Worm (Caenorhabditis elegans): ENCODE results near the gene ZC239.13.

Gene ZC239.13

ce11 chrII:3222686-3223085 is at the start of gene ZC239.13:
ZC239.13 (minus strand) TSS chrII:3222839.
- TF ChIP-seq ztf-11 (tag; optimal IDR thresholded peaks at IDR 0.05) (no peak), egl-5 (tag; optimal IDR thresholded peaks at IDR 0.05) (no peak), elt-2 (tag; optimal IDR thresholded peaks at IDR 0.05) (peak; percentile 39)

- no peak for TF ChIP-seq zag-1 (tag; optimal IDR thresholded peaks at IDR 0.05)
- no peak for TF ChIP-seq ceh-28 (tag; optimal IDR thresholded peaks at IDR 0.05)
- TF ChIP-seq egl-27 (tag; optimal IDR thresholded peaks at IDR 0.05), result no peak
- TF ChIP-seq egl-5 (tag; optimal IDR thresholded peaks at IDR 0.05), result no peak
- TF ChIP-seq unc-39 (tag; optimal IDR thresholded peaks at IDR 0.05), result no peak
- TF ChIP-seq mml-1 (tag; optimal IDR thresholded peaks at IDR 0.05), result no peak
- no peak for TF ChIP-seq fkh-2 (tag; optimal IDR thresholded peaks at IDR 0.05)
- no peak for TF ChIP-seq jun-1 (tag; optimal IDR thresholded peaks at IDR 0.05)
- no peak for TF ChIP-seq ztf-4 (tag; optimal IDR thresholded peaks at IDR 0.05)
- no peak for TF ChIP-seq nhr-25 (tag; optimal IDR thresholded peaks at IDR 0.05)
- no peak for TF ChIP-seq ceh-16 (tag; optimal IDR thresholded peaks at IDR 0.05)
- TF ChIP-seq lin-39 (tag; optimal IDR thresholded peaks at IDR 0.05), result no peak
- TF ChIP-seq nhr-237 (tag; optimal IDR thresholded peaks at IDR 0.05), result no peak
Measured at ce11 chrII:3270598-3270997, 48.0 kb upstream of the ZC239.13 start.

- no peak for TF ChIP-seq jun-1 (tag; optimal IDR thresholded peaks at IDR 0.05)
- peak; percentile 17 for TF ChIP-seq pha-4 (tag; optimal IDR thresholded peaks at IDR 0.05)
- TF ChIP-seq nfya-1 (tag; optimal IDR thresholded peaks at IDR 0.05; ENCODE audit: insufficient read depth), result peak; percentile 8
Measured at ce11 chrII:3267815-3268214, 45.2 kb upstream of the ZC239.13 start.

DNA sequence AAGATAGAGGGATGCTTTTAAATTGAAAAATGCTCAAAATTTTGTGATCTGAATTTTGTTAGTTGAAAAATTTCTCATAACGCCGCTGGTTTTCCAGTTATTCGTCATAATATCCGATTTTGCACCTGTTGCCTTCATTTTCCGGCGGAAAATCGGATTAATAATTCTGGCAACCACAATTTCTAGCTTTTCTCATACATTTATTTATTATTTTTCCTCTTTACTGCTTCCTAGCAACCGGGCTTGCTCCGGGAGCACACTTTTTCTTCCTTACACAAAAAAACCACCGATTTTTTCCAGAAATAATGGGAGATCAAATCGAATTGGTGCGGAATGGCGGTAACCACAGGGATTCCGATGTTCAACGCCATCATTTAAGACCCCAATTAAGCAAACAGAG is 44.7 kb upstream of the ZC239.13 start, which contains the start of gene F02E11.7:
TSS of gene F02E11.7 (plus strand) at position 301 of the 400 bp plus-strand sequence.
- TF ChIP-seq unc-39 (tag; optimal IDR thresholded peaks at IDR 0.05), result no peak
- TF ChIP-seq jun-1 (tag; optimal IDR thresholded peaks at IDR 0.05), result no peak
- no peak for TF ChIP-seq R02D3.7 (tag; optimal IDR thresholded peaks at IDR 0.05)

ce11 chrII:3264704-3265103 is 42.1 kb upstream of the ZC239.13 start:
- TF ChIP-seq mdl-1 (tag; optimal IDR thresholded peaks at IDR 0.05) (no peak), elt-2 (tag; optimal IDR thresholded peaks at IDR 0.05) (no peak), elt-3 (tag; optimal IDR thresholded peaks at IDR 0.05) (no peak), nhr-67 (tag; optimal IDR thresholded peaks at IDR 0.05) (no peak), nhr-28 (tag; optimal IDR thresholded peaks at IDR 0.05) (no peak), nhr-77 (tag; optimal IDR thresholded peaks at IDR 0.05) (no peak), ceh-82 (tag; optimal IDR thresholded peaks at IDR 0.05) (no peak), ztf-4 (tag; optimal IDR thresholded peaks at IDR 0.05) (no peak)

DNA sequence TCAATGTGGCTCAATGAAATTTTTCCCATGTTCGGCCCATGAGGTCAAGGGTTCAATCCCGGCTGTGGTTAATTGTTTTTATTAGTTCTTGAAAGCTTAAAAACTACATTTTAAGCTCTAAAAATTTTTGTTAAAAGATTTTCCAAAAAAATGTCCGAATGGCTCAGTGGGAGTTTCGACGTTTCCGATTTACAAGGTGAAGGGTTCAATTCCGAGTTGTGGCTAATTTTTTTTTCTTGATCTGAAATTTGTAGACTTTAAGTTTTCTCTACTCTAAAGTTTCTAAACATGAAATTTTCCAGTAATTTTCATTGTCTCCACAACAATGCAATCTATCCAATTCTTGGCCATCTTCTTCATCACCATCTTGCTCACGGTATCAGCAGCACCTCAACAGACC is 39.9 kb upstream of the ZC239.13 start, which contains the start of gene F02E11.2:
TSS of gene F02E11.2 (plus strand) at position 301 of the 400 bp plus-strand sequence.
- TF ChIP-seq mml-1 (tag; optimal IDR thresholded peaks at IDR 0.05) (no peak), nfya-1 (tag; optimal IDR thresholded peaks at IDR 0.05; ENCODE audit: insufficient read depth) (no peak), ztf-11 (tag; optimal IDR thresholded peaks at IDR 0.05) (no peak), pqm-1 (tag; optimal IDR thresholded peaks at IDR 0.05) (no peak), unc-62 (GFP tag; optimal IDR thresholded peaks at IDR 0.05) (no peak), fkh-10 (GFP tag; optimal IDR thresholded peaks at IDR 0.05) (no peak), hmg-11 (tag; optimal IDR thresholded peaks at IDR 0.05) (no peak), nhr-76 (tag; optimal IDR thresholded peaks at IDR 0.05) (no peak), egl-5 (tag; optimal IDR thresholded peaks at IDR 0.05) (no peak), tbx-2 (tag; optimal IDR thresholded peaks at IDR 0.05) (no peak), aly-2 (tag; optimal IDR thresholded peaks at IDR 0.05) (no peak), snpc-4 (tag; optimal IDR thresholded peaks at IDR 0.05) (no peak), ceh-9 (tag; optimal IDR thresholded peaks at IDR 0.05) (no peak), nhr-43 (tag; optimal IDR thresholded peaks at IDR 0.05; ENCODE audit: poor library complexity, severe bottlenecking) (no peak), mdl-1 (tag; optimal IDR thresholded peaks at IDR 0.05) (no peak), lin-39 (tag; optimal IDR thresholded peaks at IDR 0.05) (no peak), nhr-12 (tag; optimal IDR thresholded peaks at IDR 0.05) (no peak), nhr-28 (tag; optimal IDR thresholded peaks at IDR 0.05) (no peak), nhr-23 (tag; optimal IDR thresholded peaks at IDR 0.05) (no peak)
